Fruit fly (Drosophila melanogaster) whole organism, embryonic: ENCODE results near the gene net.

Experiments
- Adf1 ChIP-seq: fragments of 200-800 bp; sonication (Bioruptor generic); IDR thresholded peaks from 2 replicates; pipeline ENCODE4 v1.3.6; 2022; ENCODE audit warnings: missing biosample characterization, missing genetic modification characterization
- CG10147 ChIP-seq: fragments of 200-800 bp; sonication (Bioruptor generic); optimal IDR thresholded peaks from 2 replicates; lab custom pipeline; 2019; ENCODE audit warnings: missing biosample characterization, mild to moderate bottlenecking, missing genetic modification characterization, moderate library complexity
- CG10654 ChIP-seq: fragments of 200-800 bp; sonication (Bioruptor generic); optimal IDR thresholded peaks from 2 replicates; lab custom pipeline; 2016; ENCODE audit warnings: missing biosample characterization, missing genetic modification characterization
- CG11247 ChIP-seq: fragments of 200-800 bp; sonication (Bioruptor generic); IDR thresholded peaks from 2 replicates; pipeline ENCODE4 v1.3.6; 2022; ENCODE audit warnings: missing biosample characterization, missing genetic modification characterization
- CG11504 ChIP-seq: fragments of 200-800 bp; sonication (Bioruptor generic); optimal IDR thresholded peaks from 3 replicates; lab custom pipeline; 2019; ENCODE audit warnings: missing biosample characterization, mild to moderate bottlenecking, missing genetic modification characterization, moderate library complexity
- CG11560 ChIP-seq: fragments of 200-800 bp; sonication (Bioruptor generic); IDR thresholded peaks from 3 replicates; pipeline ENCODE4 v1.3.6; 2022; ENCODE audit warnings: missing biosample characterization, missing genetic modification characterization
- CG1233 ChIP-seq: fragments of 200-800 bp; sonication (Bioruptor generic); optimal IDR thresholded peaks from 4 replicates; lab custom pipeline; 2018; ENCODE audit warnings: missing biosample characterization, mild to moderate bottlenecking, missing genetic modification characterization
- CG13123 ChIP-seq: fragments of 200-800 bp; sonication (Bioruptor generic); optimal IDR thresholded peaks from 2 replicates; lab custom pipeline; 2016; ENCODE audit warnings: missing biosample characterization, missing genetic modification characterization
- CG13424 ChIP-seq: fragments of 200-800 bp; sonication (Bioruptor generic); optimal IDR thresholded peaks from 2 replicates; lab custom pipeline; 2019; ENCODE audit warnings: missing biosample characterization, mild to moderate bottlenecking, missing genetic modification characterization, moderate library complexity
- CG16863 ChIP-seq: fragments of 200-800 bp; sonication (Bioruptor generic); optimal IDR thresholded peaks from 3 replicates; lab custom pipeline; 2016; ENCODE audit warnings: missing biosample characterization, missing genetic modification characterization
- CG17359 ChIP-seq: fragments of 200-800 bp; sonication (Bioruptor generic); optimal IDR thresholded peaks from 3 replicates; lab custom pipeline; 2018; ENCODE audit warnings: missing biosample characterization, mild to moderate bottlenecking, missing genetic modification characterization, moderate library complexity
- CG17612 ChIP-seq: fragments of 200-800 bp; sonication (Bioruptor generic); IDR thresholded peaks from 2 replicates; pipeline ENCODE4 v1.3.6; 2022; ENCODE audit warnings: missing biosample characterization, missing genetic modification characterization
- CG18476 ChIP-seq: fragments of 200-800 bp; sonication (Bioruptor generic); optimal IDR thresholded peaks from 2 replicates; lab custom pipeline; 2016; ENCODE audit warnings: missing biosample characterization, mild to moderate bottlenecking, missing genetic modification characterization
- CG2120 ChIP-seq: fragments of 200-800 bp; sonication (Bioruptor generic); optimal IDR thresholded peaks from 3 replicates; lab custom pipeline; 2016; ENCODE audit warnings: missing biosample characterization, missing genetic modification characterization
- CG33557 ChIP-seq: fragments of 200-800 bp; sonication (Bioruptor generic); optimal IDR thresholded peaks from 2 replicates; lab custom pipeline; 2019; ENCODE audit warnings: missing biosample characterization, mild to moderate bottlenecking, missing genetic modification characterization, moderate library complexity
- CG4854 ChIP-seq: fragments of 200-800 bp; sonication (Bioruptor generic); optimal IDR thresholded peaks from 2 replicates; lab custom pipeline; 2016; ENCODE audit warnings: missing biosample characterization, missing genetic modification characterization, inconsistent platforms
- CG5245 ChIP-seq: fragments of 200-800 bp; sonication (Bioruptor generic); optimal IDR thresholded peaks from 3 replicates; lab custom pipeline; 2016; ENCODE audit warnings: missing biosample characterization, missing genetic modification characterization
- CG5953 ChIP-seq: fragments of 200-800 bp; sonication (Bioruptor generic); IDR thresholded peaks from 2 replicates; pipeline ENCODE4 v1.3.6; 2022; ENCODE audit warnings: missing biosample characterization, missing genetic modification characterization
- CG7839 ChIP-seq: fragments of 200-800 bp; sonication (Bioruptor generic); optimal IDR thresholded peaks from 3 replicates; lab custom pipeline; 2018; ENCODE audit warnings: missing biosample characterization, mild to moderate bottlenecking, missing genetic modification characterization, moderate library complexity
- CG7987 ChIP-seq: fragments of 200-800 bp; sonication (Bioruptor generic); optimal IDR thresholded peaks from 2 replicates; lab custom pipeline; 2018; ENCODE audit warnings: missing biosample characterization, mild to moderate bottlenecking, missing genetic modification characterization, moderate library complexity
- CG8290 ChIP-seq, 3 experiments: fragments of 200-800 bp; sonication (Bioruptor generic); optimal IDR thresholded peaks; 2 replicates each; lab custom pipeline; 2016 to 2019; ENCODE audit warnings: missing biosample characterization in 3 of 3, missing genetic modification characterization in 3 of 3, mild to moderate bottlenecking in 2 of 3, moderate library complexity in 1 of 3
- CG9727 ChIP-seq: fragments of 200-800 bp; sonication (Bioruptor generic); optimal IDR thresholded peaks from 3 replicates; lab custom pipeline; 2017; ENCODE audit warnings: missing biosample characterization, mild to moderate bottlenecking, missing genetic modification characterization
- CTCF ChIP-seq: fragments of 200-800 bp; sonication (Bioruptor generic); optimal IDR thresholded peaks from 2 replicates; lab custom pipeline; 2017; ENCODE audit warnings: missing biosample characterization, mild to moderate bottlenecking, missing genetic modification characterization, moderate library complexity
- CkIIα-i1 ChIP-seq: fragments of 200-800 bp; sonication (Bioruptor generic); IDR thresholded peaks from 2 replicates; pipeline ENCODE4 v1.3.6; 2022; ENCODE audit warnings: missing biosample characterization, missing genetic modification characterization
- CoRest ChIP-seq: fragments of 200-800 bp; sonication (Bioruptor generic); optimal IDR thresholded peaks from 3 replicates; lab custom pipeline; 2018; ENCODE audit warnings: missing biosample characterization, mild to moderate bottlenecking, missing genetic modification characterization, moderate library complexity
- Dek ChIP-seq: fragments of 200-800 bp; sonication (Bioruptor generic); optimal IDR thresholded peaks from 3 replicates; lab custom pipeline; 2019; ENCODE audit warnings: missing biosample characterization, mild to moderate bottlenecking, missing genetic modification characterization, moderate library complexity
- Dp ChIP-seq: fragments of 200-800 bp; sonication (Bioruptor generic); optimal IDR thresholded peaks from 2 replicates; lab custom pipeline; 2018; ENCODE audit warnings: missing biosample characterization, mild to moderate bottlenecking, missing genetic modification characterization, moderate library complexity
- Fer3 ChIP-seq: fragments of 200-800 bp; sonication (Bioruptor generic); optimal IDR thresholded peaks from 2 replicates; lab custom pipeline; 2018; ENCODE audit warnings: missing biosample characterization, mild to moderate bottlenecking, missing genetic modification characterization, moderate library complexity
- HHEX ChIP-seq: fragments of 200-800 bp; sonication (Bioruptor generic); optimal IDR thresholded peaks from 3 replicates; lab custom pipeline; 2017; ENCODE audit warnings: missing biosample characterization, mild to moderate bottlenecking, missing genetic modification characterization, missing genetic modification reagents
- Hr39 ChIP-seq: fragments of >200 bp; optimal IDR thresholded peaks from 2 replicates; lab custom pipeline; 2017
- Hr51 ChIP-seq, 2 experiments: fragments of 200-800 bp; sonication (Bioruptor generic); optimal IDR thresholded peaks; 2 replicates in 1 of 2; 3 replicates in 1 of 2; lab custom pipeline; 2016 to 2018; ENCODE audit warnings: missing biosample characterization in 2 of 2, missing genetic modification characterization in 2 of 2, mild to moderate bottlenecking in 1 of 2, moderate library complexity in 1 of 2
- Kr ChIP-seq: fragments of 200-800 bp; sonication (Bioruptor generic); optimal IDR thresholded peaks from 2 replicates; lab custom pipeline; 2017; ENCODE audit warnings: missing biosample characterization, mild to moderate bottlenecking, missing genetic modification characterization
- MTF-1 ChIP-seq: fragments of 200-800 bp; sonication (Bioruptor generic); optimal IDR thresholded peaks from 2 replicates; lab custom pipeline; 2018; ENCODE audit warnings: missing biosample characterization, mild to moderate bottlenecking, missing genetic modification characterization, borderline replicate concordance
- Meics ChIP-seq: fragments of 200-800 bp; sonication (Bioruptor generic); optimal IDR thresholded peaks from 2 replicates; lab custom pipeline; 2017; ENCODE audit warnings: missing biosample characterization, mild to moderate bottlenecking, missing genetic modification characterization
- NFAT ChIP-seq: fragments of 200-800 bp; sonication (Bioruptor generic); IDR thresholded peaks from 2 replicates; pipeline ENCODE4 v1.3.6; 2022; ENCODE audit warnings: missing biosample characterization, missing genetic modification characterization
- Rfx ChIP-seq: fragments of 200-800 bp; sonication (Bioruptor generic); IDR thresholded peaks from 2 replicates; pipeline ENCODE4 v1.3.6; 2022; ENCODE audit warnings: missing biosample characterization, missing genetic modification characterization
- bcd ChIP-seq: fragments of 200-800 bp; sonication (Bioruptor generic); optimal IDR thresholded peaks from 2 replicates; lab custom pipeline; 2017; ENCODE audit warnings: missing biosample characterization, mild to moderate bottlenecking, missing genetic modification characterization
- chif ChIP-seq, 2 experiments: fragments of 200-800 bp; sonication (Bioruptor generic); optimal IDR thresholded peaks; 3 replicates each; lab custom pipeline; 2016; ENCODE audit warnings: missing biosample characterization in 2 of 2, missing genetic modification characterization in 2 of 2
- chinmo ChIP-seq: fragments of 200-800 bp; sonication (Bioruptor generic); IDR thresholded peaks from 4 replicates; pipeline ENCODE4 v1.3.6; 2022; ENCODE audit warnings: missing biosample characterization, missing genetic modification characterization; ENCODE audit not compliant: partially characterized antibody
- esg ChIP-seq: fragments of 200-800 bp; sonication (Bioruptor generic); conservative IDR thresholded peaks from 2 replicates; pipeline ENCODE4 v1.3.6; 2022; ENCODE audit warnings: missing biosample characterization, missing genetic modification characterization
- gfzf ChIP-seq: fragments of 200-800 bp; sonication (Bioruptor generic); optimal IDR thresholded peaks from 2 replicates; lab custom pipeline; 2016; ENCODE audit warnings: missing biosample characterization, mild to moderate bottlenecking, missing genetic modification characterization, moderate library complexity
- h ChIP-seq: fragments of >200 bp; optimal IDR thresholded peaks from 2 replicates; lab custom pipeline; 2017
- lov ChIP-seq, 2 experiments: fragments of 200-800 bp in 1 of 2; fragments of >200 bp in 1 of 2; sonication (Bioruptor generic) in 1 of 2; IDR thresholded peaks in 1 of 2; optimal IDR thresholded peaks in 1 of 2; 2 replicates in 1 of 2; 3 replicates in 1 of 2; pipeline versions ENCODE4 v1.3.6 to Lab custom; 2017 to 2022; ENCODE audit warnings: missing biosample characterization in 1 of 2, missing genetic modification characterization in 1 of 2
- maf-S ChIP-seq: fragments of 200-800 bp; sonication (Bioruptor generic); optimal IDR thresholded peaks from 2 replicates; lab custom pipeline; 2016; ENCODE audit warnings: missing biosample characterization, missing genetic modification characterization
- p53 ChIP-seq: fragments of 200-800 bp; sonication (Bioruptor generic); optimal IDR thresholded peaks from 2 replicates; lab custom pipeline; 2016; ENCODE audit warnings: missing biosample characterization, missing genetic modification characterization
- pho ChIP-seq: fragments of 200-800 bp; sonication (Bioruptor generic); optimal IDR thresholded peaks from 2 replicates; lab custom pipeline; 2016; ENCODE audit warnings: missing biosample characterization, missing genetic modification characterization
- repo ChIP-seq: fragments of 200-800 bp; sonication (Bioruptor generic); optimal IDR thresholded peaks from 2 replicates; lab custom pipeline; 2016; ENCODE audit warnings: missing biosample characterization, missing genetic modification characterization
- slbo ChIP-seq: fragments of 200-800 bp; sonication (Bioruptor generic); IDR thresholded peaks from 2 replicates; pipeline ENCODE4 v1.3.6; 2022; ENCODE audit warnings: missing biosample characterization, missing genetic modification characterization
- sug ChIP-seq: fragments of 200-800 bp; optimal IDR thresholded peaks from 2 replicates; lab custom pipeline; 2019; ENCODE audit warnings: missing biosample characterization, mild to moderate bottlenecking, missing genetic modification characterization, moderate library complexity

Gene net

DNA sequence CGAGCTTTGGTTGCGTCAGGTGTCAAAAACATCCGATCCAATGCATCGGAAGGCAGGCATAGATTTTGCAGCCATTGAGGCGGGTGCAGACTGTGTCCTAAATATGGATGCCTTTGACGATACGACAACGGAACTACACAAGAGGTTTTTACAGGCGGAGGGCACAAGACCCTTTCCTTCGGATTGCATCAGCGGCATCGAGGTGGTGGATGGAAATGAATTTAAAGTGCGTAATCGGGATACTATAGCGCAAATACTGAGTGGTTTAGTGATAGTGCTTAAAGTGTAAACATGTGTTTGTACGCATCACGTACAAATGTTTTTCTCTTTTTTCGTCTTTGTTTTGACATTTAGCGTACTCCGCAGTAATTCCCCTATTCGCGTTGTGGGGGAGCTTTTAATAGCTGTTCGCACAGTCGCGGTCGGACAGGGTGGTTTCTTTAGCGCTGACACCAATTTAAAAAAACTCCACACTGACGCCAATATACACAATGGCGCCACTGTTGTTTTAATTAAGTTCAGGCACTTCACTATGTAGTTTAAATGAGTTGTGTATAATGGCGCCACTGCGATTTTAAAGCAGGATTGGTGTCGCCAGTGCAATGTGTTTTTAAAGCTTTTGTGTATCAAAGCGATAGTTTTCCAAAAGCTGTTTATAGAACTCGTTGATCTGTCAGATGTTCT, 14.3 kb downstream of the net start (continued):
- peak; percentile 8 for TF ChIP-seq CoRest (tag; lab: Kevin White, UChicago)
- TF ChIP-seq CG11247 (GFP tag; lab: Robert Waterston, UW), result peak; percentile 76
- TF ChIP-seq CG5953 (GFP tag; lab: Robert Waterston, UW), result no peak
- peak; percentile 47 for TF ChIP-seq CG11504 (tag; lab: Kevin White, UChicago)
- peak; percentile 41 for TF ChIP-seq Meics (GFP tag; lab: Kevin White, UChicago)
- TF ChIP-seq CG7987 (GFP tag; lab: Kevin White, UChicago), result peak; percentile 81
- peak; percentile 23 for TF ChIP-seq HHEX (GFP tag; lab: Kevin White, UChicago)
- peak; percentile 55 for TF ChIP-seq Dp (GFP tag; lab: Kevin White, UChicago)
- TF ChIP-seq CG33557 (GFP tag; lab: Kevin White, UChicago), result no peak
- TF ChIP-seq CG16863 (GFP tag; lab: Kevin White, UChicago), result peak; percentile 20
- TF ChIP-seq esg (GFP tag; lab: Robert Waterston, UW), result no peak
- TF ChIP-seq MTF-1 (GFP tag; lab: Kevin White, UChicago), result no peak
- TF ChIP-seq CTCF (GFP tag; lab: Kevin White, UChicago), result peak; percentile 99
- peak; percentile 91 for TF ChIP-seq CG8290 (GFP tag; optimal IDR thresholded peaks at IDR 0.05; lab: Kevin White, UChicago)
- peak in 1 of 2 experiments; percentile 79 for TF ChIP-seq CG8290 (tag; optimal IDR thresholded peaks at IDR 0.05; lab: Kevin White, UChicago)
- TF ChIP-seq CG4854, result peak; percentile 30
- no peak for TF ChIP-seq Hr39
- peak; percentile 26 for TF ChIP-seq bcd (GFP tag; lab: Kevin White, UChicago)
- peak; percentile 25 for TF ChIP-seq CG10654
- TF ChIP-seq repo (GFP tag; lab: Kevin White, UChicago), result peak; percentile 3
- peak; percentile 36 for TF ChIP-seq CG17359 (tag; lab: Kevin White, UChicago)
- peak; percentile 32 for TF ChIP-seq CG13123
- peak in 1 of 2 experiments; percentile 41 for TF ChIP-seq chif (GFP tag; optimal IDR thresholded peaks at IDR 0.05; lab: Kevin White, UChicago)
- TF ChIP-seq CG2120, result peak; percentile 44
- peak; percentile 90; the same call in 3 of the 4 replicates for TF ChIP-seq chinmo (GFP tag; lab: Robert Waterston, UW)
- TF ChIP-seq CkIIα-i1, result no peak
- TF ChIP-seq Hr51 (GFP tag; optimal IDR thresholded peaks at IDR 0.05; lab: Kevin White, UChicago), result peak in 1 of 2 experiments; percentile 6
- peak; percentile 47 for TF ChIP-seq gfzf (GFP tag; lab: Kevin White, UChicago)
- peak; percentile 36 for TF ChIP-seq CG7839 (tag; lab: Kevin White, UChicago)
- no peak for TF ChIP-seq lov (optimal IDR thresholded peaks at IDR 0.05; lab: Kevin White, UChicago)
- peak; percentile 63; the same call in 1 of the 3 replicates for TF ChIP-seq lov (GFP tag; IDR thresholded peaks at IDR 0.05; lab: Robert Waterston, UW)
- TF ChIP-seq NFAT (GFP tag; lab: Robert Waterston, UW), result peak; percentile 73; the same call in 1 of the 2 replicates
- peak; percentile 46 for TF ChIP-seq sug
- peak; percentile 65 for TF ChIP-seq slbo (GFP tag; lab: Robert Waterston, UW)
- TF ChIP-seq Adf1 (GFP tag; lab: Robert Waterston, UW), result peak; percentile 48
- no peak for TF ChIP-seq h
- peak; percentile 39 for TF ChIP-seq CG1233 (GFP tag; lab: Kevin White, UChicago)
- peak; percentile 0 for TF ChIP-seq pho (GFP tag; lab: Kevin White, UChicago)
- no peak for TF ChIP-seq CG9727 (GFP tag; lab: Kevin White, UChicago)
- peak; percentile 34 for TF ChIP-seq Fer3 (tag; lab: Kevin White, UChicago)
- peak; percentile 8 for TF ChIP-seq CG10147 (GFP tag; lab: Kevin White, UChicago)
- no peak for TF ChIP-seq CG17612 (GFP tag; lab: Robert Waterston, UW)
- TF ChIP-seq CG11560 (tag; lab: Robert Waterston, UW), result 0 out of 3 replicates have a peak, but pooled peaks have one; percentile 22
- TF ChIP-seq CG5245 (GFP tag; lab: Kevin White, UChicago), result peak; percentile 32
- peak; percentile 10 for TF ChIP-seq maf-S
- no peak for TF ChIP-seq Kr
- no peak for TF ChIP-seq CG18476 (GFP tag; lab: Kevin White, UChicago)
- peak; percentile 19 for TF ChIP-seq CG13424 (tag; lab: Kevin White, UChicago)
- TF ChIP-seq p53, result peak; percentile 54
- TF ChIP-seq Rfx (GFP tag; lab: Robert Waterston, UW), result peak; percentile 80; the same call in 1 of the 2 replicates
- TF ChIP-seq Dek (tag; lab: Kevin White, UChicago), result peak; percentile 35
